Worm (Caenorhabditis elegans) whole organism, L3 larva: ENCODE results near the gene clec-187.

Source experiments
- aly-2 ChIP-seq: fragments of 150-350 bp; optimal IDR thresholded peaks from 2 replicates; lab custom pipeline; 2014; ENCODE audit warnings: missing biosample characterization, missing genetic modification characterization
- elt-1 ChIP-seq: fragments of 150-350 bp; optimal IDR thresholded peaks from 2 replicates; lab custom pipeline; 2014; ENCODE audit warnings: missing biosample characterization, missing genetic modification characterization
- lin-39 ChIP-seq: fragments of 150-350 bp; optimal IDR thresholded peaks from 2 replicates; lab custom pipeline; 2018; ENCODE audit warnings: missing biosample characterization, missing genetic modification reagents, missing genetic modification characterization
- lsy-12 ChIP-seq: sonication (generic microtip); optimal IDR thresholded peaks from 2 replicates; lab custom pipeline; 2016; ENCODE audit warnings: mild to moderate bottlenecking, missing genetic modification characterization, missing compliant biosample characterization
- nhr-77 ChIP-seq: fragments of 150-350 bp; optimal IDR thresholded peaks from 2 replicates; lab custom pipeline; 2014; ENCODE audit warnings: missing biosample characterization, missing genetic modification characterization
- unc-39 ChIP-seq: sonication (generic microtip); optimal IDR thresholded peaks from 4 replicates; lab custom pipeline; 2017; ENCODE audit warnings: missing biosample characterization, missing genetic modification characterization

DNA sequence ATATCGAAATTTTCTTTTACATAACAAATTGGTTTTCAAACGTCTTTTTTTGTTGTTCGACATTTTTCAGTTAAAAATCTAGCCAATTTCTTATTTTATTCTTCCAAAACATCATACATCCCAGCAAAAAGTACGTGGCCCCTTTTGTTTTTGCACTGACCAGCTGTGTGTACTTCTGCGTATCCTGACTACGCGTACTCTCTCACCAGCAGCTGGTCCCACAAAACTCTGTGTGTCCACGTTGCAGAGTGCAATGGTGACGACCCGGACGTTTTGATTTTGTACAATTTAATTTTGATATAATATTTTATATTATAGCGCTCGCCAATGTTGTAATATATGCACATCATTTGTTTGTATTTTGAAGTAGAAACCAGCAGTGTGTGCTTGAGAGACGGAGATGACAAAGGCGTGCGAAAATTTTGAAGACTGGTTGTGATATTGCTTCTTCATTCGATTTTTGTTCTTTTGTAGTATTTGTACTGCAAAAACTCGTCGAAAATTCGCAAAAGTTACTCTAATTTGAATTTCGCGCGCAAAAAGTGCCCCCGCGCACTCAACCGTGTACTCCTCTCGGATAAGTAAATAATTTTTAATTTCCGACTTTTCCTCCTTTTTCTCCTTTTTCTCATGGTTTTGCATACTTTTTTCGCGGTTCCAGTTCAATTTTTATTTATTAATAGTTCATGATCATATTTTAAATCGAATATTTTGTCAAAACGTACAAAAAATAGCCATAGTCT lies 16.8 kb downstream of the clec-187 start:
- TF ChIP-seq lin-39 (tag; lab: Kevin White, UChicago): no peak
- no peak for TF ChIP-seq nhr-77 (tag; lab: Kevin White, UChicago)
- TF ChIP-seq elt-1 (tag; lab: Kevin White, UChicago): no peak
- no peak for TF ChIP-seq lsy-12 (tag; lab: Kevin White, UChicago)
- no peak for TF ChIP-seq aly-2 (tag; lab: Kevin White, UChicago)
- TF ChIP-seq unc-39 (tag; lab: Kevin White, UChicago): no peak
